Worm (Caenorhabditis elegans): Measurements from ENCODE around the gene ztf-7.

DNA sequence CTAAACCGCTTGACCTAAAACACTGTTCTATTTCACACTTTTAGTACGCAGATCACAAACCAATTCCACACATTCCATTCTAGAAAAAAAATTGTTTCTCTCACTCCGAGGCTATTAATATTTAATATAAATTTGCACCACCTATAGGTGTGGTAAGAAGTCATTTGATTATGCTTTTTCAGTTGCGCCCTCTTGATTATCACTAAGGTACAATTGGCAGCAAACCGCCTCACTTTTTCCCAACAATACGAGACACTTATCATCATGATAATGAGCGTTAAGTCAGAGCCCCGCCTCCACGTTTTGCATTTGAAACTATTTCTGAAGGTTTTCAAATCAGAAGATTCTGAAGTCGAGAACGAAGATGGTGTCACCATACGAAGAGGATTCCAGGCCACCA lies 52.2 kb downstream of the ztf-7 start, which contains the start of gene aqp-4:
- TF ChIP-seq nhr-28 (tag; optimal IDR thresholded peaks at IDR 0.05), result peak; percentile 47
- TF ChIP-seq ceh-82 (tag; optimal IDR thresholded peaks at IDR 0.05), result no peak
- TF ChIP-seq daf-16 (GFP tag; optimal IDR thresholded peaks at IDR 0.05), result no peak
- TF ChIP-seq daf-16 (tag; optimal IDR thresholded peaks at IDR 0.05), result peak; percentile 28
- TF ChIP-seq mdl-1 (tag; optimal IDR thresholded peaks at IDR 0.05), result no peak
- no peak for TF ChIP-seq nhr-42 (GFP tag; IDR thresholded peaks at IDR 0.05)
- TF ChIP-seq mep-1 (tag; optimal IDR thresholded peaks at IDR 0.05), result no peak
- TF ChIP-seq lsy-2 (tag; optimal IDR thresholded peaks at IDR 0.05), result no peak
